Fruit fly (Drosophila melanogaster): Measurements from ENCODE around the gene CG9541.

Gene CG9541

dm6 chr2L:8982584-8983302 lies 7.5 kb upstream of the CG9541 start:
- TF ChIP-seq CG7963 (GFP tag; IDR thresholded peaks at IDR 0.05; ENCODE audit: partially characterized antibody) (no peak), Nf-YB (GFP tag; optimal IDR thresholded peaks at IDR 0.05) (peak; percentile 11), Vsx1 (GFP tag; optimal IDR thresholded peaks at IDR 0.05) (peak; percentile 15), chn (GFP tag; optimal IDR thresholded peaks at IDR 0.05) (no peak), bcd (GFP tag; optimal IDR thresholded peaks at IDR 0.05) (no peak), CG10321 (GFP tag; IDR thresholded peaks at IDR 0.05) (no peak), Blimp-1 (GFP tag; optimal IDR thresholded peaks at IDR 0.05) (peak; percentile 90), CG13775 (GFP tag; optimal IDR thresholded peaks at IDR 0.05) (no peak), Nf-YA (GFP tag; IDR thresholded peaks at IDR 0.05) (no peak), ase (GFP tag; IDR thresholded peaks at IDR 0.05) (peak; percentile 45; the same call in 1 of the 3 replicates), seq (GFP tag; IDR thresholded peaks at IDR 0.05) (peak; percentile 32; the same call in 1 of the 2 replicates), pita (GFP tag; optimal IDR thresholded peaks at IDR 0.05) (no peak), CG9932 (GFP tag; IDR thresholded peaks at IDR 0.05) (no peak), Dip2 (GFP tag; IDR thresholded peaks at IDR 0.05) (no peak), CG13894 (tag; optimal IDR thresholded peaks at IDR 0.05) (no peak), CG12769 (tag; optimal IDR thresholded peaks at IDR 0.05) (no peak), CG15601 (tag; optimal IDR thresholded peaks at IDR 0.05) (no peak), CG12391 (tag; optimal IDR thresholded peaks at IDR 0.05) (peak; percentile 53), Tbp (GFP tag; optimal IDR thresholded peaks at IDR 0.05) (no peak), CG15269 (tag; optimal IDR thresholded peaks at IDR 0.05) (peak; percentile 85), Gug (GFP tag; IDR thresholded peaks at IDR 0.05) (no peak), ro (GFP tag; IDR thresholded peaks at IDR 0.05) (no peak), CG13287 (GFP tag; IDR thresholded peaks at IDR 0.05; ENCODE audit: partially characterized antibody) (no peak), CG14014 (GFP tag; IDR thresholded peaks at IDR 0.05) (peak; percentile 52; the same call in 1 of the 2 replicates), PHDP (tag; optimal IDR thresholded peaks at IDR 0.05) (peak; percentile 62), CG4424 (GFP tag; optimal IDR thresholded peaks at IDR 0.05) (peak; percentile 36), CG11504 (tag; optimal IDR thresholded peaks at IDR 0.05) (peak; percentile 78), Fer3 (tag; optimal IDR thresholded peaks at IDR 0.05) (peak; percentile 71), gcm (GFP tag; optimal IDR thresholded peaks at IDR 0.05) (peak; percentile 20), Taf1 (GFP tag; IDR thresholded peaks at IDR 0.05) (no peak), CG13123 (GFP tag; optimal IDR thresholded peaks at IDR 0.05) (no peak), danr (GFP tag; IDR thresholded peaks at IDR 0.05) (no peak), CG18262 (tag; optimal IDR thresholded peaks at IDR 0.05) (peak; percentile 2), inv (GFP tag; IDR thresholded peaks at IDR 0.05; ENCODE audit: partially characterized antibody) (no peak), Doc2 (GFP tag; IDR thresholded peaks at IDR 0.05) (no peak), Bteb2 (GFP tag; optimal IDR thresholded peaks at IDR 0.05) (peak; percentile 34), bigmax (GFP tag; optimal IDR thresholded peaks at IDR 0.05) (no peak), Rx (GFP tag; IDR thresholded peaks at IDR 0.05) (no peak), HLH54F (GFP tag; optimal IDR thresholded peaks at IDR 0.05) (peak; percentile 12), CG7745 (tag; optimal IDR thresholded peaks at IDR 0.05) (no peak), CG3995 (GFP tag; optimal IDR thresholded peaks at IDR 0.05) (no peak), Deaf1 (tag; optimal IDR thresholded peaks at IDR 0.05) (no peak), Abd-B (GFP tag; optimal IDR thresholded peaks at IDR 0.05) (peak; percentile 28), hbn (GFP tag; IDR thresholded peaks at IDR 0.05; ENCODE audit: partially characterized antibody) (no peak), Dref (GFP tag; IDR thresholded peaks at IDR 0.05) (no peak), CG10543 (GFP tag; optimal IDR thresholded peaks at IDR 0.05) (peak; percentile 2), Eip74EF (GFP tag; optimal IDR thresholded peaks at IDR 0.05) (peak in 1 of 2 experiments; percentile 59), CG2129 (GFP tag; IDR thresholded peaks at IDR 0.05; ENCODE audit: partially characterized antibody) (no peak), CG5245 (GFP tag; optimal IDR thresholded peaks at IDR 0.05) (no peak)

Measured in whole organism, embryonic.